Worm (Caenorhabditis elegans) whole organism, L1 larva: Measurements from ENCODE around the gene fib-1.

Experiments used
- C16A3.4 ChIP-seq: fragments of 150-350 bp; optimal IDR thresholded peaks from 2 replicates; lab custom pipeline; 2014; ENCODE audit warnings: missing biosample characterization, missing genetic modification characterization
- ama-1 ChIP-seq: fragments of 150-350 bp; optimal IDR thresholded peaks from 2 replicates; lab custom pipeline; 2014
- blmp-1 ChIP-seq: fragments of 150-350 bp; optimal IDR thresholded peaks from 2 replicates; lab custom pipeline; 2014; ENCODE audit warnings: missing biosample characterization, missing genetic modification characterization
- ceh-8 ChIP-seq: fragments of 200-800 bp; sonication (Bioruptor generic); optimal IDR thresholded peaks from 2 replicates; lab custom pipeline; 2018; ENCODE audit warnings: mild to moderate bottlenecking, missing genetic modification characterization, moderate library complexity, missing compliant biosample characterization
- ceh-88 ChIP-seq: fragments of 200-800 bp; sonication (Bioruptor generic); IDR thresholded peaks from 2 replicates; pipeline ENCODE4 v1.3.6; 2022; ENCODE audit warnings: missing genetic modification characterization, missing compliant biosample characterization
- ces-1 ChIP-seq: fragments of 150-350 bp; optimal IDR thresholded peaks from 2 replicates; lab custom pipeline; 2014; ENCODE audit warnings: missing biosample characterization, missing genetic modification reagents, missing genetic modification characterization
- dpl-1 ChIP-seq, 3 experiments: fragments of 150-350 bp in 2 of 3; sonication (generic microtip) in 1 of 3; optimal IDR thresholded peaks; 2 replicates each; lab custom pipeline; 2014 to 2017; ENCODE audit warnings: missing biosample characterization in 3 of 3, missing genetic modification characterization in 3 of 3, missing genetic modification reagents in 3 of 3
- efl-1 ChIP-seq, 4 experiments: fragments of 150-350 bp; optimal IDR thresholded peaks in 3 of 4; peaks in 1 of 4; 1 replicate in 1 of 4; 2 replicates in 3 of 4; lab custom pipeline; 2014; ENCODE audit warnings: missing biosample characterization in 2 of 4, missing genetic modification characterization in 2 of 4, missing genetic modification reagents in 2 of 4
- egl-13 ChIP-seq: sonication (generic microtip); optimal IDR thresholded peaks from 2 replicates; lab custom pipeline; 2016; ENCODE audit warnings: missing genotype, missing genetic modification reagents, missing genetic modification characterization, missing compliant biosample characterization
- elt-2 ChIP-seq: sonication (generic microtip); optimal IDR thresholded peaks from 2 replicates; lab custom pipeline; 2016; ENCODE audit warnings: missing genetic modification characterization, mild to moderate bottlenecking, inconsistent platforms, missing compliant biosample characterization, missing genetic modification reagents
- elt-3 ChIP-seq, 6 experiments: fragments of 150-350 bp in 1 of 6; sonication (generic microtip); optimal IDR thresholded peaks; 2 replicates each; lab custom pipeline; 2017 to 2018; ENCODE audit warnings: missing biosample characterization in 6 of 6, missing genetic modification characterization in 6 of 6, inconsistent platforms in 1 of 6
- fkh-10 ChIP-seq: sonication (generic microtip); optimal IDR thresholded peaks from 2 replicates; lab custom pipeline; 2017; ENCODE audit warnings: missing biosample characterization, missing genetic modification reagents, missing genetic modification characterization
- fkh-8 ChIP-seq: sonication (generic microtip); optimal IDR thresholded peaks from 2 replicates; lab custom pipeline; 2016; ENCODE audit warnings: mild to moderate bottlenecking, missing genetic modification characterization, missing compliant biosample characterization
- grh-1 ChIP-seq: fragments of 200-800 bp; sonication (Bioruptor generic); IDR thresholded peaks from 2 replicates; pipeline ENCODE4 v1.3.6; 2022; ENCODE audit warnings: missing genetic modification reagents, missing genetic modification characterization, missing compliant biosample characterization
- hlh-4 ChIP-seq: sonication (generic microtip); optimal IDR thresholded peaks from 2 replicates; lab custom pipeline; 2016; ENCODE audit warnings: mild to moderate bottlenecking, missing genetic modification characterization, missing compliant biosample characterization
- irx-1 ChIP-seq: sonication (generic microtip); optimal IDR thresholded peaks from 2 replicates; lab custom pipeline; 2016; ENCODE audit warnings: missing genetic modification characterization, missing compliant biosample characterization
- lin-14 ChIP-seq: fragments of 200-800 bp; sonication (Bioruptor generic); optimal IDR thresholded peaks from 2 replicates; lab custom pipeline; 2018; ENCODE audit warnings: mild to moderate bottlenecking, missing genetic modification characterization, moderate library complexity, missing compliant biosample characterization
- lin-15B ChIP-seq: fragments of 150-350 bp; sonication (generic microtip); optimal IDR thresholded peaks from 3 replicates; lab custom pipeline; 2014; ENCODE audit warnings: missing biosample characterization, missing genetic modification characterization
- lin-39 ChIP-seq: fragments of 150-350 bp; optimal IDR thresholded peaks from 2 replicates; lab custom pipeline; 2014; ENCODE audit warnings: missing biosample characterization, missing genetic modification reagents, missing genetic modification characterization
- lir-3 ChIP-seq: sonication (generic microtip); optimal IDR thresholded peaks from 2 replicates; lab custom pipeline; 2016; ENCODE audit warnings: mild to moderate bottlenecking, missing genetic modification characterization, moderate library complexity, missing compliant biosample characterization; ENCODE audit not compliant: poor library complexity
- lsy-2 ChIP-seq, 2 experiments: fragments of 150-350 bp; optimal IDR thresholded peaks; 2 replicates each; lab custom pipeline; 2014; ENCODE audit warnings: missing biosample characterization in 2 of 2, missing genetic modification characterization in 2 of 2
- mab-9 ChIP-seq: fragments of 200-800 bp; sonication (Bioruptor generic); IDR thresholded peaks from 2 replicates; pipeline ENCODE4 v1.3.6; 2022; ENCODE audit warnings: missing genetic modification reagents, missing genetic modification characterization, missing compliant biosample characterization
- mep-1 ChIP-seq: fragments of 150-350 bp; optimal IDR thresholded peaks from 2 replicates; lab custom pipeline; 2014; ENCODE audit warnings: missing biosample characterization, missing genetic modification characterization
- nhr-19 ChIP-seq: fragments of 200-800 bp; sonication (Bioruptor generic); conservative IDR thresholded peaks from 2 replicates; pipeline ENCODE4 v1.3.6; 2022; ENCODE audit warnings: missing genetic modification characterization, missing compliant biosample characterization
- nhr-237 ChIP-seq: fragments of 150-350 bp; optimal IDR thresholded peaks from 2 replicates; lab custom pipeline; 2014; ENCODE audit warnings: missing biosample characterization, missing genetic modification characterization
- nhr-28 ChIP-seq: fragments of 150-350 bp; optimal IDR thresholded peaks from 2 replicates; lab custom pipeline; 2014; ENCODE audit warnings: missing biosample characterization, missing genetic modification characterization
- nhr-71 ChIP-seq: sonication (generic microtip); optimal IDR thresholded peaks from 2 replicates; lab custom pipeline; 2016; ENCODE audit warnings: mild to moderate bottlenecking, missing genetic modification characterization, moderate library complexity, missing compliant biosample characterization
- nhr-77 ChIP-seq: fragments of 150-350 bp; optimal IDR thresholded peaks from 2 replicates; lab custom pipeline; 2014; ENCODE audit warnings: missing biosample characterization, missing genetic modification characterization
- nhr-84 ChIP-seq: sonication (generic microtip); optimal IDR thresholded peaks from 2 replicates; lab custom pipeline; 2017; ENCODE audit warnings: missing biosample characterization, missing genetic modification characterization
- nhr-85 ChIP-seq: sonication (generic microtip); peaks from one replicate; lab custom pipeline; 2016; ENCODE audit warnings: missing genetic modification characterization, inconsistent platforms, missing compliant biosample characterization
- nhr-90 ChIP-seq: sonication (generic microtip); optimal IDR thresholded peaks from 2 replicates; lab custom pipeline; 2016; ENCODE audit warnings: mild to moderate bottlenecking, missing genetic modification characterization, missing compliant biosample characterization; ENCODE audit not compliant: poor library complexity
- pag-3 ChIP-seq: sonication (generic microtip); optimal IDR thresholded peaks from 2 replicates; lab custom pipeline; 2017; ENCODE audit warnings: missing genetic modification characterization, mild to moderate bottlenecking, missing compliant biosample characterization, antibody characterized with exemption, borderline replicate concordance; ENCODE audit not compliant: insufficient read depth
- pax-3 ChIP-seq: fragments of 200-800 bp; sonication (Bioruptor generic); optimal IDR thresholded peaks from 2 replicates; lab custom pipeline; 2018; ENCODE audit warnings: mild to moderate bottlenecking, missing genetic modification characterization, moderate library complexity, missing compliant biosample characterization
- snpc-4 ChIP-seq: fragments of 150-350 bp; optimal IDR thresholded peaks from 2 replicates; lab custom pipeline; 2014; ENCODE audit warnings: missing biosample characterization, missing genetic modification characterization
- snu-23 ChIP-seq: sonication (generic microtip); optimal IDR thresholded peaks from 2 replicates; lab custom pipeline; 2016; ENCODE audit warnings: missing genetic modification characterization, missing compliant biosample characterization
- sptf-1 ChIP-seq: fragments of 150-350 bp; optimal IDR thresholded peaks from 2 replicates; lab custom pipeline; 2014; ENCODE audit warnings: missing biosample characterization, missing genetic modification characterization
- tlp-1 ChIP-seq: fragments of 150-350 bp; optimal IDR thresholded peaks from 2 replicates; lab custom pipeline; 2014; ENCODE audit warnings: missing biosample characterization, missing genetic modification characterization
- unc-86 ChIP-seq: sonication (generic microtip); optimal IDR thresholded peaks from 2 replicates; lab custom pipeline; 2016; ENCODE audit warnings: missing genetic modification characterization, missing compliant biosample characterization
- xbp-1 ChIP-seq: sonication (generic microtip); optimal IDR thresholded peaks from 2 replicates; lab custom pipeline; 2016; ENCODE audit warnings: missing genetic modification characterization, missing compliant biosample characterization
- zag-1 ChIP-seq: fragments of 150-350 bp; optimal IDR thresholded peaks from 2 replicates; lab custom pipeline; 2014; ENCODE audit warnings: missing biosample characterization, missing genetic modification characterization
- ztf-11 ChIP-seq, 2 experiments: sonication (generic microtip); optimal IDR thresholded peaks; 2 replicates each; lab custom pipeline; 2016 to 2017; ENCODE audit warnings: missing genetic modification characterization in 2 of 2, missing biosample characterization in 1 of 2, missing compliant biosample characterization in 1 of 2
- ztf-4 ChIP-seq: fragments of 150-350 bp; optimal IDR thresholded peaks from 2 replicates; lab custom pipeline; 2014; ENCODE audit warnings: missing biosample characterization, missing genetic modification characterization

fib-1 gene

ce11 chrV:15023544-15023943, 21.5 kb upstream of the fib-1 start, which contains the start of gene F14H8.4:
F14H8.4 (plus strand) TSS chrV:15023844.
- no peak for TF ChIP-seq irx-1
- TF ChIP-seq lin-39 (tag; lab: Kevin White, UChicago), result no peak
- no peak for TF ChIP-seq egl-13 (tag; lab: Kevin White, UChicago)
- peak; percentile 58 for TF ChIP-seq ceh-8 (GFP tag; lab: Kevin White, UChicago)
- no peak for TF ChIP-seq ztf-4 (tag; lab: Kevin White, UChicago)
- no peak for TF ChIP-seq dpl-1 (GFP tag; optimal IDR thresholded peaks at IDR 0.05; lab: Kevin White, UChicago)
- no peak for TF ChIP-seq fkh-10 (GFP tag; lab: Kevin White, UChicago)
- TF ChIP-seq, all 84 proteins: peak for 1

ce11 chrV:15020732-15021131, 18.7 kb upstream of the fib-1 start, which contains the start of gene F14H8.5:
F14H8.5 (plus strand) TSS chrV:15021032.
- no peak for TF ChIP-seq elt-2
- no peak for TF ChIP-seq sptf-1 (tag; lab: Kevin White, UChicago)
- no peak for TF ChIP-seq snu-23 (GFP tag; lab: Kevin White, UChicago)
- TF ChIP-seq hlh-4, result no peak
- TF ChIP-seq grh-1 (GFP tag; lab: Robert Waterston, UW), result no peak
- no peak for TF ChIP-seq tlp-1 (tag; lab: Kevin White, UChicago)

- TF ChIP-seq efl-1 (optimal IDR thresholded peaks at IDR 0.05; lab: Kevin White, UChicago), result no peak
- peak in 1 of 2 experiments; percentile 59 for TF ChIP-seq efl-1 (GFP tag; optimal IDR thresholded peaks at IDR 0.05 in 1 of 2; lab: Kevin White, UChicago)
- no peak for TF ChIP-seq lin-39 (tag; lab: Kevin White, UChicago)
- no peak for TF ChIP-seq nhr-77 (tag; lab: Kevin White, UChicago)
- TF ChIP-seq C16A3.4, result no peak
- TF ChIP-seq ceh-8 (GFP tag; lab: Kevin White, UChicago), result peak; percentile 1
- no peak for TF ChIP-seq snpc-4 (tag; lab: Kevin White, UChicago)
- no peak for TF ChIP-seq unc-86
- no peak for TF ChIP-seq blmp-1 (tag; lab: Kevin White, UChicago)
Observed at ce11 chrV:15020229-15020628, 18.2 kb upstream of the fib-1 start, which contains the start of gene F14H8.2. F14H8.2 (minus strand) TSS chrV:15020329.

ce11 chrV:15016795-15017429, 14.9 kb upstream of the fib-1 start:
- TF ChIP-seq grh-1 (GFP tag; lab: Robert Waterston, UW), result 0 out of 2 replicates have a peak, but pooled peaks have one; percentile 26
- TF ChIP-seq lin-14, result peak; percentile 60
- TF ChIP-seq lin-15B (tag; lab: Kevin White, UChicago), result no peak
- peak; percentile 86 for TF ChIP-seq nhr-85 (tag; lab: Kevin White, UChicago)
- TF ChIP-seq ztf-11 (tag; optimal IDR thresholded peaks at IDR 0.05; lab: Kevin White, UChicago), result no peak
- TF ChIP-seq nhr-71 (tag; lab: Kevin White, UChicago), result peak; percentile 2
- peak in 1 of 6 experiments; percentile 16 for TF ChIP-seq elt-3 (tag; optimal IDR thresholded peaks at IDR 0.05; lab: Kevin White, UChicago)

ce11 chrV:15015799-15016198, 13.8 kb upstream of the fib-1 start:
- TF ChIP-seq ceh-88 (GFP tag; lab: Robert Waterston, UW), result no peak
- TF ChIP-seq mab-9 (GFP tag; lab: Robert Waterston, UW), result no peak
- TF ChIP-seq pax-3 (tag; lab: Kevin White, UChicago), result no peak
- peak; percentile 39 for TF ChIP-seq blmp-1 (tag; lab: Kevin White, UChicago)
- no peak for TF ChIP-seq pag-3 (tag; lab: Kevin White, UChicago)
- TF ChIP-seq snpc-4 (tag; lab: Kevin White, UChicago), result no peak
- TF ChIP-seq sptf-1 (tag; lab: Kevin White, UChicago), result no peak
- TF ChIP-seq nhr-90, result peak; percentile 4
- no peak for TF ChIP-seq lir-3
- no peak for TF ChIP-seq unc-86
- TF ChIP-seq lsy-2 (tag; optimal IDR thresholded peaks at IDR 0.05; lab: Kevin White, UChicago), result peak in 1 of 2 experiments; percentile 11
- TF ChIP-seq nhr-71 (tag; lab: Kevin White, UChicago), result peak; percentile 48
- TF ChIP-seq ces-1 (GFP tag; lab: Kevin White, UChicago), result no peak
- TF ChIP-seq nhr-237 (tag; lab: Kevin White, UChicago), result no peak
- TF ChIP-seq nhr-28, result no peak
- TF ChIP-seq mep-1 (tag; lab: Kevin White, UChicago), result peak; percentile 4
- no peak for TF ChIP-seq fkh-8 (tag; lab: Kevin White, UChicago)
- TF ChIP-seq xbp-1 (tag; lab: Kevin White, UChicago), result no peak
- TF ChIP-seq nhr-84 (tag; lab: Kevin White, UChicago), result no peak
- peak in 1 of 6 experiments; percentile 36 for TF ChIP-seq elt-3 (tag; optimal IDR thresholded peaks at IDR 0.05; lab: Kevin White, UChicago)
- TF ChIP-seq ama-1 (lab: Kevin White, UChicago), result no peak
- TF ChIP-seq nhr-19 (GFP tag; lab: Robert Waterston, UW), result no peak
- TF ChIP-seq lin-14, result peak; percentile 44
- no peak for TF ChIP-seq zag-1 (tag; lab: Kevin White, UChicago)
- no peak for TF ChIP-seq lin-39 (tag; lab: Kevin White, UChicago)
- no peak for TF ChIP-seq grh-1 (GFP tag; lab: Robert Waterston, UW)
- no peak for TF ChIP-seq ztf-4 (tag; lab: Kevin White, UChicago)
